Worm (Caenorhabditis elegans) whole organism, L4 larva: ENCODE measurements around the gene fbxa-138.
"Not testable (repeated sequence)": the region's sequence is repeated elsewhere in the genome, so short reads cannot be mapped to it uniquely, and the experiment has no call there.

ENCODE experiments used
- R02D3.7 ChIP-seq: fragments of 150-350 bp; sonication (generic microtip); optimal IDR thresholded peaks from 3 replicates; lab custom pipeline; 2014; ENCODE audit warnings: missing biosample characterization, missing genetic modification characterization
- ama-1 ChIP-seq: fragments of 150-350 bp; optimal IDR thresholded peaks from 2 replicates; lab custom pipeline; 2014; ENCODE audit warnings: inconsistent platforms, mixed read lengths
- dmd-6 ChIP-seq: fragments of 200-800 bp; sonication (Bioruptor generic); IDR thresholded peaks from 2 replicates; pipeline ENCODE4 v1.3.6; 2022; ENCODE audit warnings: missing genetic modification reagents, missing genetic modification characterization, missing compliant biosample characterization
- nhr-41 ChIP-seq: fragments of 200-800 bp; sonication (Bioruptor generic); IDR thresholded peaks from 2 replicates; pipeline ENCODE4 v1.3.6; 2022; ENCODE audit warnings: missing genetic modification reagents, missing genetic modification characterization, missing compliant biosample characterization
- nhr-77 ChIP-seq: fragments of 150-350 bp; optimal IDR thresholded peaks from 2 replicates; lab custom pipeline; 2014; ENCODE audit warnings: missing biosample characterization, missing genetic modification characterization
- unc-62 ChIP-seq, 3 experiments: fragments of 150-350 bp in 1 of 3; sonication (generic microtip); optimal IDR thresholded peaks in 2 of 3; peaks in 1 of 3; 1 replicate in 1 of 3; 2 replicates in 2 of 3; lab custom pipeline; 2014 to 2017; ENCODE audit warnings: missing biosample characterization in 3 of 3, missing genetic modification characterization in 3 of 3, missing genetic modification reagents in 3 of 3, missing genotype in 1 of 3
- zfp-3 ChIP-seq: fragments of 200-800 bp; sonication (Bioruptor generic); conservative IDR thresholded peaks from 2 replicates; pipeline ENCODE4 v1.3.6; 2022; ENCODE audit warnings: missing genetic modification reagents, missing genetic modification characterization, missing compliant biosample characterization
- ztf-11 ChIP-seq: fragments of 150-350 bp; optimal IDR thresholded peaks from 2 replicates; lab custom pipeline; 2014; ENCODE audit warnings: missing biosample characterization, missing genetic modification characterization
- ztf-7 ChIP-seq: fragments of 150-350 bp; optimal IDR thresholded peaks from 2 replicates; lab custom pipeline; 2014; ENCODE audit warnings: missing biosample characterization, missing genetic modification characterization

ce11 chrIII:1375491-1375890, 8.6 kb downstream of the fbxa-138 start, which contains the start of gene Y82E9BR.10:
- TF ChIP-seq dmd-6 (GFP tag; lab: Robert Waterston, UW); R02D3.7 (tag; lab: Kevin White, UChicago); zfp-3 (GFP tag; lab: Robert Waterston, UW); nhr-77 (tag; lab: Kevin White, UChicago); ztf-7 (tag; lab: Kevin White, UChicago); ztf-11; unc-62 (GFP tag; optimal IDR thresholded peaks at IDR 0.05 in 1 of 2; lab: Kevin White, UChicago); unc-62 (tag; optimal IDR thresholded peaks at IDR 0.05; lab: Kevin White, UChicago); ama-1 (lab: Kevin White, UChicago); nhr-41: not testable (repeated sequence)
